Worm (Caenorhabditis elegans) whole organism, late embryonic: ENCODE measurements around the gene Y57G11C.5.

ENCODE experiments used
- C38D4.7 ChIP-seq: fragments of 200-800 bp; sonication (Bioruptor generic); optimal IDR thresholded peaks from 2 replicates; lab custom pipeline; 2018; ENCODE audit warnings: mild to moderate bottlenecking, missing genetic modification characterization, moderate library complexity, missing compliant biosample characterization
- K09A11.1 ChIP-seq: sonication (generic microtip); optimal IDR thresholded peaks from 2 replicates; lab custom pipeline; 2017; ENCODE audit warnings: antibody characterized with exemption, mild to moderate bottlenecking, missing genetic modification characterization, missing compliant biosample characterization; ENCODE audit not compliant: insufficient read depth
- T23F11.4 ChIP-seq: fragments of 200-800 bp; sonication (Bioruptor generic); optimal IDR thresholded peaks from 2 replicates; lab custom pipeline; 2018; ENCODE audit warnings: mild to moderate bottlenecking, missing genetic modification characterization, missing compliant biosample characterization
- Y22D7AL.16 ChIP-seq: sonication (generic microtip); optimal IDR thresholded peaks from 2 replicates; lab custom pipeline; 2016; ENCODE audit warnings: missing genetic modification characterization, missing compliant biosample characterization
- ahr-1 ChIP-seq: sonication (generic microtip); optimal IDR thresholded peaks from 2 replicates; lab custom pipeline; 2016; ENCODE audit warnings: missing genetic modification characterization, missing compliant biosample characterization
- ama-1 ChIP-seq: fragments of 150-350 bp; optimal IDR thresholded peaks from 2 replicates; lab custom pipeline; 2014
- ceh-14 ChIP-seq: sonication (generic microtip); optimal IDR thresholded peaks from 2 replicates; lab custom pipeline; 2016; ENCODE audit warnings: missing genotype, missing genetic modification characterization, missing compliant biosample characterization
- ceh-19 ChIP-seq: fragments of 200-800 bp; sonication (Bioruptor generic); optimal IDR thresholded peaks from 2 replicates; lab custom pipeline; 2018; ENCODE audit warnings: mild to moderate bottlenecking, missing genetic modification characterization, missing compliant biosample characterization
- ceh-2 ChIP-seq: sonication (generic microtip); optimal IDR thresholded peaks from 2 replicates; lab custom pipeline; 2016; ENCODE audit warnings: missing genotype, missing genetic modification characterization, missing compliant biosample characterization
- ceh-24 ChIP-seq: sonication (generic microtip); optimal IDR thresholded peaks from 2 replicates; lab custom pipeline; 2016; ENCODE audit warnings: mild to moderate bottlenecking, missing genetic modification characterization, missing compliant biosample characterization
- ceh-30 ChIP-seq: fragments of 150-350 bp; optimal IDR thresholded peaks from 2 replicates; lab custom pipeline; 2014; ENCODE audit warnings: missing biosample characterization, missing genetic modification characterization
- ceh-31 ChIP-seq: sonication (generic microtip); optimal IDR thresholded peaks from 2 replicates; lab custom pipeline; 2016; ENCODE audit warnings: missing genetic modification characterization, missing compliant biosample characterization
- ceh-34 ChIP-seq: sonication (generic microtip); optimal IDR thresholded peaks from 2 replicates; lab custom pipeline; 2016; ENCODE audit warnings: mild to moderate bottlenecking, missing genetic modification characterization, missing compliant biosample characterization
- ceh-45 ChIP-seq: fragments of 200-800 bp; sonication (Bioruptor generic); IDR thresholded peaks from 2 replicates; pipeline ENCODE4 v1.3.6; 2022; ENCODE audit warnings: missing genetic modification reagents, missing genetic modification characterization, missing compliant biosample characterization
- ceh-48 ChIP-seq: sonication (generic microtip); optimal IDR thresholded peaks from 2 replicates; lab custom pipeline; 2016; ENCODE audit warnings: missing genetic modification characterization, inconsistent platforms, missing compliant biosample characterization
- che-1 ChIP-seq: sonication (generic microtip); optimal IDR thresholded peaks from 2 replicates; lab custom pipeline; 2016; ENCODE audit warnings: mild to moderate bottlenecking, missing genetic modification characterization, missing compliant biosample characterization
- dve-1 ChIP-seq: sonication (generic microtip); optimal IDR thresholded peaks from 2 replicates; lab custom pipeline; 2017; ENCODE audit warnings: antibody characterized with exemption, mild to moderate bottlenecking, missing genetic modification characterization, missing compliant biosample characterization
- eyg-1 ChIP-seq: sonication (generic microtip); optimal IDR thresholded peaks from 2 replicates; lab custom pipeline; 2016; ENCODE audit warnings: missing genotype, missing genetic modification characterization, missing compliant biosample characterization
- fax-1 ChIP-seq: sonication (generic microtip); optimal IDR thresholded peaks from 2 replicates; lab custom pipeline; 2016; ENCODE audit warnings: missing genotype, missing genetic modification characterization, missing compliant biosample characterization
- fkh-10 ChIP-seq: fragments of 150-350 bp; optimal IDR thresholded peaks from 2 replicates; lab custom pipeline; 2014; ENCODE audit warnings: missing biosample characterization, missing genetic modification reagents, missing genetic modification characterization
- fkh-6 ChIP-seq: sonication (generic microtip); optimal IDR thresholded peaks from 2 replicates; lab custom pipeline; 2016; ENCODE audit warnings: missing genetic modification characterization, missing compliant biosample characterization
- gmeb-2 ChIP-seq: sonication (generic microtip); optimal IDR thresholded peaks from 2 replicates; lab custom pipeline; 2016; ENCODE audit warnings: missing genetic modification characterization, inconsistent platforms, missing compliant biosample characterization
- hlh-6 ChIP-seq: sonication (generic microtip); optimal IDR thresholded peaks from 2 replicates; lab custom pipeline; 2016; ENCODE audit warnings: missing genotype, missing genetic modification characterization, missing compliant biosample characterization
- lim-6 ChIP-seq: sonication (generic microtip); optimal IDR thresholded peaks from 2 replicates; lab custom pipeline; 2016; ENCODE audit warnings: missing genetic modification characterization, missing compliant biosample characterization
- lin-11 ChIP-seq: fragments of 200-800 bp; sonication (Bioruptor generic); optimal IDR thresholded peaks from 2 replicates; lab custom pipeline; 2018; ENCODE audit warnings: mild to moderate bottlenecking, missing genetic modification characterization, missing compliant biosample characterization
- madf-2 ChIP-seq: sonication (generic microtip); optimal IDR thresholded peaks from 2 replicates; lab custom pipeline; 2017; ENCODE audit warnings: missing genetic modification characterization, missing compliant biosample characterization
- nfya-1 ChIP-seq: sonication (generic microtip); optimal IDR thresholded peaks from 2 replicates; lab custom pipeline; 2017; ENCODE audit warnings: missing genetic modification characterization, mild to moderate bottlenecking, missing compliant biosample characterization, antibody characterized with exemption, moderate library complexity
- nhr-232 ChIP-seq: sonication (generic microtip); optimal IDR thresholded peaks from 2 replicates; lab custom pipeline; 2016; ENCODE audit warnings: missing genetic modification characterization, missing compliant biosample characterization
- npax-4 ChIP-seq: sonication (generic microtip); optimal IDR thresholded peaks from 2 replicates; lab custom pipeline; 2016; ENCODE audit warnings: missing genetic modification characterization, missing compliant biosample characterization
- odd-2 ChIP-seq: sonication (generic microtip); optimal IDR thresholded peaks from 2 replicates; lab custom pipeline; 2017; ENCODE audit warnings: antibody characterized with exemption, mild to moderate bottlenecking, missing genetic modification characterization, missing compliant biosample characterization
- pat-9 ChIP-seq: fragments of 200-800 bp; sonication (Bioruptor generic); optimal IDR thresholded peaks from 2 replicates; lab custom pipeline; 2018; ENCODE audit warnings: mild to moderate bottlenecking, missing genetic modification characterization, moderate library complexity, missing compliant biosample characterization
- pax-1 ChIP-seq: fragments of 150-350 bp; optimal IDR thresholded peaks from 2 replicates; lab custom pipeline; 2014; ENCODE audit warnings: missing biosample characterization, missing genetic modification characterization
- pros-1 ChIP-seq: fragments of 150-350 bp; optimal IDR thresholded peaks from 2 replicates; lab custom pipeline; 2014; ENCODE audit warnings: missing biosample characterization, missing genetic modification reagents, missing genetic modification characterization
- sox-2 ChIP-seq: fragments of 200-800 bp; sonication (Bioruptor generic); IDR thresholded peaks from 2 replicates; pipeline ENCODE4 v1.3.6; 2022; ENCODE audit warnings: missing genetic modification reagents, missing genetic modification characterization, missing compliant biosample characterization
- sox-4 ChIP-seq: sonication (generic microtip); optimal IDR thresholded peaks from 2 replicates; lab custom pipeline; 2017; ENCODE audit warnings: mild to moderate bottlenecking, missing genetic modification characterization, inconsistent platforms, missing compliant biosample characterization
- syd-9 ChIP-seq: sonication (generic microtip); optimal IDR thresholded peaks from 2 replicates; lab custom pipeline; 2016; ENCODE audit warnings: mild to moderate bottlenecking, missing genetic modification characterization, moderate library complexity, missing compliant biosample characterization
- ttx-3 ChIP-seq: sonication (generic microtip); optimal IDR thresholded peaks from 2 replicates; lab custom pipeline; 2016; ENCODE audit warnings: missing genetic modification reagents, missing genetic modification characterization, missing compliant biosample characterization
- unc-3 ChIP-seq, 2 experiments: fragments of 200-800 bp in 1 of 2; sonication (Bioruptor generic) in 1 of 2; sonication (generic microtip) in 1 of 2; conservative IDR thresholded peaks in 1 of 2; optimal IDR thresholded peaks in 1 of 2; 2 replicates each; pipeline versions ENCODE4 v1.3.6 to Lab custom; 2016 to 2022; ENCODE audit warnings: missing compliant biosample characterization in 2 of 2, missing genetic modification characterization in 2 of 2, missing genetic modification reagents in 1 of 2
- unc-42 ChIP-seq: sonication (generic microtip); optimal IDR thresholded peaks from 2 replicates; lab custom pipeline; 2016; ENCODE audit warnings: missing genotype, missing genetic modification characterization, missing compliant biosample characterization
- unc-55 ChIP-seq: sonication (generic microtip); optimal IDR thresholded peaks from 2 replicates; lab custom pipeline; 2017; ENCODE audit warnings: missing biosample characterization, missing genetic modification reagents, missing genetic modification characterization
- unc-86 ChIP-seq: sonication (generic microtip); optimal IDR thresholded peaks from 2 replicates; lab custom pipeline; 2016; ENCODE audit warnings: missing genetic modification characterization, missing compliant biosample characterization

Gene Y57G11C.5

DNA sequence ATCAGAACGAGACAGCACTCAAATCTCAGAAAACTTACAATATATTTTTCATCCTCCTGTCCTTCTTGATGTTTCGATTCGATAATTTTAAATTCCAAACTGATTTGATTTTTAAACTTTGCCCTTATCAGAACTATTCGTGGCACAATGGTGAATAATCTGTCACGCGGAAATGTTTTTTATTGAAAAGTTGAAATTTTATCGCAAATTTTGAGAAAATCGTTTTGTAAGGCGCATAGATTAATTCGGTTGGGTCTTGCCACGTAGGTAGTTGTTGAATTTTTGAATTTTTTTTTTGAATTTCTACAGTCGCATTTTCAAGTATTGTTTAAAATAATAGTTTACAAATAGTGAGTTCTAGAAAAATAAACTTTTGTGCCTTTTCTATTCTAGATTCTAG lies 4.4 kb downstream of the Y57G11C.5 start, which contains the start of gene ptp-5.2:
Gene ptp-5.2 (minus strand): TSS at position 101 of the 400 bp plus-strand sequence.
- TF ChIP-seq ceh-34 (no peak), C38D4.7 (GFP tag; lab: Kevin White, UChicago) (no peak), fkh-10 (GFP tag; lab: Kevin White, UChicago) (no peak), sox-4 (tag; lab: Kevin White, UChicago) (no peak), lin-11 (tag; lab: Kevin White, UChicago) (no peak), ceh-14 (tag; lab: Kevin White, UChicago) (no peak), npax-4 (tag; lab: Kevin White, UChicago) (no peak), nfya-1 (tag; lab: Kevin White, UChicago) (no peak), hlh-6 (tag; lab: Kevin White, UChicago) (no peak), pros-1 (tag; lab: Kevin White, UChicago) (no peak), sox-2 (no peak), fax-1 (no peak), madf-2 (tag; lab: Kevin White, UChicago) (no peak), ahr-1 (tag; lab: Kevin White, UChicago) (no peak)

ce11 chrIV:14759662-14760061 lies 5.6 kb downstream of the Y57G11C.5 start:
- TF ChIP-seq unc-86 (tag; lab: Kevin White, UChicago): no peak
- no peak for TF ChIP-seq gmeb-2
- no peak for TF ChIP-seq unc-42
- TF ChIP-seq T23F11.4 (GFP tag; lab: Kevin White, UChicago): no peak
- no peak for TF ChIP-seq ceh-31 (tag; lab: Kevin White, UChicago)
- TF ChIP-seq dve-1 (tag; lab: Kevin White, UChicago): no peak
- TF ChIP-seq lin-11 (tag; lab: Kevin White, UChicago): no peak
- no peak for TF ChIP-seq ceh-45 (GFP tag; lab: Robert Waterston, UW)
- TF ChIP-seq ceh-34: no peak
- no peak for TF ChIP-seq lim-6
- no peak for TF ChIP-seq ttx-3 (tag; lab: Kevin White, UChicago)
- no peak for TF ChIP-seq ceh-30
- TF ChIP-seq ahr-1 (tag; lab: Kevin White, UChicago): no peak
- TF ChIP-seq odd-2 (tag; lab: Kevin White, UChicago): no peak
- TF ChIP-seq pax-1: no peak
- TF ChIP-seq npax-4 (tag; lab: Kevin White, UChicago): no peak
- no peak for TF ChIP-seq unc-55 (GFP tag; lab: Kevin White, UChicago)

DNA sequence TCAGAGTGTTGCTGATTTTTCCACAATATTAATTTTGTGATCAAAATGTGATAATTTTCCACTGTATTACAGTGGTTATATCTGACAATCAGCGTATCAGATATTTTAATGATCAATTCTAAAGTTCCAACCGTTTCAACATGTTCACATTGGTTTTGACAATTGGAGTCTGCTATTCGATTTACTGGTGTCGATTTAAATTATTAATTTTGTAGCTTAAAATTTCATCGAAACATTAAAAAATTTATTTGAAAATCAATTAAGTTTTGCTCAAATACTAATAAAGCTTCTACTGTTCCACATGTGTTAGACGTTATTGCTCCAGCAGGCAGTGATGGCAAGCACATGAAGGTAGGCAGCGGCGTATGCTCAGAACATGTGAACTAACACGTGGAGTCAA lies 7.5 kb downstream of the Y57G11C.5 start:
- TF ChIP-seq ama-1 (lab: Kevin White, UChicago) (no peak), pat-9 (tag; lab: Kevin White, UChicago) (no peak), K09A11.1 (tag; lab: Kevin White, UChicago) (no peak), ceh-48 (tag; lab: Kevin White, UChicago) (no peak), eyg-1 (no peak), ceh-2 (no peak), C38D4.7 (GFP tag; lab: Kevin White, UChicago) (no peak), fkh-6 (no peak), ceh-45 (GFP tag; lab: Robert Waterston, UW) (no peak), nhr-232 (tag; lab: Kevin White, UChicago) (no peak), ceh-24 (tag; lab: Kevin White, UChicago) (no peak), sox-2 (no peak), syd-9 (tag; lab: Kevin White, UChicago) (no peak), lim-6 (no peak), Y22D7AL.16 (tag; lab: Kevin White, UChicago) (no peak), unc-3 (GFP tag; conservative IDR thresholded peaks at IDR 0.05; lab: Robert Waterston, UW) (no peak), unc-3 (tag; optimal IDR thresholded peaks at IDR 0.05; lab: Kevin White, UChicago) (no peak), fkh-10 (GFP tag; lab: Kevin White, UChicago) (no peak), ceh-19 (GFP tag; lab: Kevin White, UChicago) (no peak), che-1 (tag; lab: Kevin White, UChicago) (no peak), pros-1 (tag; lab: Kevin White, UChicago) (no peak)
